Worm (Caenorhabditis elegans): ENCODE measurements around the gene tin-9.2.

DNA sequence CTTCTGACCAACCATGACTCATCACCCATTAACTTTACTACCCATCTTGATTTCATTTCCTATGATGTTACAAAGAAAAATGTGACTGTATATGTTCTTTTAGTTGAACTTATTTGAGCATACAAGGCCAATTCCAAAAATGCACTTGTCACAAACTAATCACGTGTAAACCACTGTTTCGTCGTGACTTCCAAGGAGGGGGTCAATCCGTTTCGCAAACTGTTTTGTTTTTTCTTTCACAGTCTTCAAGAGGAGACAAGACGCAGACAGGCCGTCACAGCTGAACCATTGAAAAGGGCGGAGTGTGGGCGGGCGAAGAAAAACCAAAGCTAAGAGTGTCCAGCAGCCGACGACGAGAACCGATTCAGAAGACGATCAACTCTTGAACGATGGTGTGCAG is 19.7 kb upstream of the tin-9.2 start, which contains the start of gene C39E9.8:
- no peak for TF ChIP-seq ets-7 (tag; optimal IDR thresholded peaks at IDR 0.05)
- TF ChIP-seq hmg-4 (GFP tag; optimal IDR thresholded peaks at IDR 0.05), result no peak
- no peak for TF ChIP-seq ama-1 (optimal IDR thresholded peaks at IDR 0.05)
- no peak for TF ChIP-seq hmbx-1 (tag; optimal IDR thresholded peaks at IDR 0.05)
- no peak for TF ChIP-seq aly-1 (tag; optimal IDR thresholded peaks at IDR 0.05)
- TF ChIP-seq tbx-37 (GFP tag; conservative IDR thresholded peaks at IDR 0.05), result no peak
- no peak for TF ChIP-seq hnd-1 (tag; optimal IDR thresholded peaks at IDR 0.05)
- TF ChIP-seq sea-1 (GFP tag; conservative IDR thresholded peaks at IDR 0.05), result no peak
- no peak for TF ChIP-seq ceh-13 (GFP tag; optimal IDR thresholded peaks at IDR 0.05)
- TF ChIP-seq pes-1 (GFP tag; IDR thresholded peaks at IDR 0.05), result no peak
- no peak for TF ChIP-seq scrt-1 (GFP tag; IDR thresholded peaks at IDR 0.05)
- TF ChIP-seq flt-1 (GFP tag; IDR thresholded peaks at IDR 0.05), result no peak
- no peak for TF ChIP-seq tra-4 (tag; optimal IDR thresholded peaks at IDR 0.05)
- TF ChIP-seq F13C5.2 (tag; optimal IDR thresholded peaks at IDR 0.05), result no peak
